Fruit fly (Drosophila melanogaster): Measurements from ENCODE around the gene CG34404.

The CG34404 gene

dm6 chr3R:15330472-15330871 is 37.0 kb downstream of the CG34404 start, which contains the start of gene mRpL9 (continued):
- peak; percentile 58 for TF ChIP-seq CG3847 (GFP tag; IDR thresholded peaks at IDR 0.05)
- peak; percentile 98 for TF ChIP-seq CG31441 (GFP tag; IDR thresholded peaks at IDR 0.05)
- TF ChIP-seq lilli (GFP tag; optimal IDR thresholded peaks at IDR 0.05), result peak; percentile 28
- no peak for TF ChIP-seq lbe (GFP tag; optimal IDR thresholded peaks at IDR 0.05)
- TF ChIP-seq sd (tag; optimal IDR thresholded peaks at IDR 0.05), result no peak
- TF ChIP-seq Aef1 (GFP tag; IDR thresholded peaks at IDR 0.05), result no peak
- no peak for TF ChIP-seq rib (GFP tag; IDR thresholded peaks at IDR 0.05)
- no peak for TF ChIP-seq vfl (GFP tag; optimal IDR thresholded peaks at IDR 0.05)
- no peak for TF ChIP-seq CG8478 (optimal IDR thresholded peaks at IDR 0.05)
- TF ChIP-seq Spps (tag; optimal IDR thresholded peaks at IDR 0.05), result no peak
- TF ChIP-seq BEAF-32 (GFP tag; optimal IDR thresholded peaks at IDR 0.05), result peak; percentile 68
- TF ChIP-seq phol (tag; optimal IDR thresholded peaks at IDR 0.05), result peak; percentile 52
- no peak for TF ChIP-seq NK7.1 (GFP tag; optimal IDR thresholded peaks at IDR 0.05)
- peak; percentile 39 for TF ChIP-seq grau (tag; optimal IDR thresholded peaks at IDR 0.05)
- no peak for TF ChIP-seq CG3281 (GFP tag; optimal IDR thresholded peaks at IDR 0.05)
- TF ChIP-seq gfzf (GFP tag; optimal IDR thresholded peaks at IDR 0.05), result peak; percentile 31
- TF ChIP-seq ind (GFP tag; optimal IDR thresholded peaks at IDR 0.05), result peak; percentile 21
- no peak for TF ChIP-seq CG4404 (GFP tag; IDR thresholded peaks at IDR 0.05)
- 0 out of 3 replicates have a peak, but pooled peaks have one; percentile 37 for TF ChIP-seq ci (GFP tag; IDR thresholded peaks at IDR 0.05)
- peak; percentile 60 for TF ChIP-seq CG9932 (GFP tag; IDR thresholded peaks at IDR 0.05)
- TF ChIP-seq Rfx (GFP tag; IDR thresholded peaks at IDR 0.05), result peak; percentile 47; the same call in 1 of the 2 replicates
- peak; percentile 24; the same call in 1 of the 2 replicates for TF ChIP-seq lmd (GFP tag; IDR thresholded peaks at IDR 0.05)
- TF ChIP-seq Mad (GFP tag; optimal IDR thresholded peaks at IDR 0.05), result peak; percentile 22
- no peak for TF ChIP-seq CG12219 (GFP tag; optimal IDR thresholded peaks at IDR 0.05)
- TF ChIP-seq CG10462 (GFP tag; optimal IDR thresholded peaks at IDR 0.05), result no peak
- TF ChIP-seq Deaf1 (tag; optimal IDR thresholded peaks at IDR 0.05), result no peak
- TF ChIP-seq CG13424 (tag; optimal IDR thresholded peaks at IDR 0.05), result peak; percentile 22
- TF ChIP-seq seq (GFP tag; IDR thresholded peaks at IDR 0.05), result no peak
- no peak for TF ChIP-seq HLH3B (GFP tag; IDR thresholded peaks at IDR 0.05)
- peak; percentile 26 for TF ChIP-seq CTCF (GFP tag; optimal IDR thresholded peaks at IDR 0.05)
- TF ChIP-seq HmgD (GFP tag; optimal IDR thresholded peaks at IDR 0.05), result peak; percentile 17
- TF ChIP-seq Doc3 (GFP tag; IDR thresholded peaks at IDR 0.05; ENCODE audit: partially characterized antibody), result peak; percentile 34; the same call in 1 of the 3 replicates
- no peak for TF ChIP-seq CG31365 (tag; optimal IDR thresholded peaks at IDR 0.05)
- TF ChIP-seq Sry-β (GFP tag; optimal IDR thresholded peaks at IDR 0.05), result no peak
- no peak for TF ChIP-seq wor (GFP tag; IDR thresholded peaks at IDR 0.05)
- peak; percentile 49; the same call in 2 of the 4 replicates for TF ChIP-seq Dll (GFP tag; IDR thresholded peaks at IDR 0.05; ENCODE audit: partially characterized antibody)
- TF ChIP-seq CG11560 (tag; IDR thresholded peaks at IDR 0.05), result no peak
- TF ChIP-seq CG6175 (GFP tag; IDR thresholded peaks at IDR 0.05), result no peak
- TF ChIP-seq caup (GFP tag; optimal IDR thresholded peaks at IDR 0.05; ENCODE audit: severe bottlenecking), result no peak
- peak in 1 of 2 experiments; percentile 4 for TF ChIP-seq insv (GFP tag; optimal IDR thresholded peaks at IDR 0.05)
- peak; percentile 41; the same call in 1 of the 4 replicates for TF ChIP-seq Gug (GFP tag; IDR thresholded peaks at IDR 0.05)
- TF ChIP-seq bsh (GFP tag; optimal IDR thresholded peaks at IDR 0.05), result peak in 1 of 2 experiments; percentile 7
- TF ChIP-seq CG7745 (tag; optimal IDR thresholded peaks at IDR 0.05), result no peak
- TF ChIP-seq amos (GFP tag; IDR thresholded peaks at IDR 0.05; ENCODE audit: partially characterized antibody), result peak; percentile 26; the same call in 1 of the 2 replicates
- peak; percentile 43 for TF ChIP-seq Sin3A (optimal IDR thresholded peaks at IDR 0.05)
- peak; percentile 65 for TF ChIP-seq CG12155 (GFP tag; optimal IDR thresholded peaks at IDR 0.05)
- no peak for TF ChIP-seq chinmo (GFP tag; IDR thresholded peaks at IDR 0.05; ENCODE audit: partially characterized antibody)
- TF ChIP-seq sug (tag; optimal IDR thresholded peaks at IDR 0.05), result peak; percentile 34
- peak; percentile 63 for TF ChIP-seq MESR4 (GFP tag; optimal IDR thresholded peaks at IDR 0.05)
- TF ChIP-seq CG15514 (GFP tag; optimal IDR thresholded peaks at IDR 0.05), result peak; percentile 52
- no peak for TF ChIP-seq CG11247 (GFP tag; IDR thresholded peaks at IDR 0.05)
- peak; percentile 12 for TF ChIP-seq Bteb2 (GFP tag; optimal IDR thresholded peaks at IDR 0.05)
